Fruit fly (Drosophila melanogaster): ENCODE measurements around the gene CG10853.
A peak's percentile ranks its signal among the peaks of the same experiment; 100 is the strongest.

CG10853 gene

DNA sequence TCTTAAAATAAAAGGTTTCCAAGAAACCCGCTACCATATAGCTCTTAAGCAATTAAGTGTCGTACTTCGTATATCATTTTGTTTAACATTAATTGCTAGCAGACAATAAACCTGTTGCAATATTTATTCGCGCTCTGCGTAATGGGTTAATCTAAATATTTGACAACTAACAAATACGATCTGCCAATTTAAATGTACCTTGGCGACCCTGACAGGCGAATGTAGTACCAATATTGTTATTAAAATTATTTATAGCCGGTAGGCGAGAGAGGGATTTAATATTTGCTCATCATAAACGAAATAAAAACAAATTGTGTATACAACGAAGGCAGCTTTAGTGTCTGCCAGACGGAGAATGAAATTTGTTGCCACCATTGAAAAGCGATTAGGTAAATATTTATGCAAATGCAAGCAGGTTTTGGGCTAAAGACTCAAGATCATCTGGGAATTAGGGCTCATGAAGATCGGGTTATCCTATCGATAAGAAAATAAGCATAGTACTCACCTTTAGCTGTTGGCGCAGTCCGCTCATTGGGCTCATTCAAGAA lies 14.9 kb upstream of the CG10853 start (continued):
- no peak for TF ChIP-seq CG8388 (GFP tag; optimal IDR thresholded peaks at IDR 0.05)
- TF ChIP-seq Adf1 (GFP tag; IDR thresholded peaks at IDR 0.05), result no peak
- peak; percentile 35 for TF ChIP-seq CG2120 (GFP tag; optimal IDR thresholded peaks at IDR 0.05)
- TF ChIP-seq Atf6 (GFP tag; IDR thresholded peaks at IDR 0.05), result 0 out of 2 replicates have a peak, but pooled peaks have one; percentile 26
- no peak for TF ChIP-seq hth (optimal IDR thresholded peaks at IDR 0.05)
- peak; percentile 81 for TF ChIP-seq lab (GFP tag; optimal IDR thresholded peaks at IDR 0.05)
- peak; percentile 13 for TF ChIP-seq CoRest (tag; optimal IDR thresholded peaks at IDR 0.05)
- no peak for TF ChIP-seq CG12219 (GFP tag; optimal IDR thresholded peaks at IDR 0.05)
- peak; percentile 23 for TF ChIP-seq odd (GFP tag; optimal IDR thresholded peaks at IDR 0.05)
- TF ChIP-seq ab (GFP tag; optimal IDR thresholded peaks at IDR 0.05), result no peak
- TF ChIP-seq CG12299 (tag; optimal IDR thresholded peaks at IDR 0.05), result peak; percentile 16
- no peak for TF ChIP-seq Awh (GFP tag; IDR thresholded peaks at IDR 0.05)
- TF ChIP-seq Spps (tag; optimal IDR thresholded peaks at IDR 0.05), result no peak

DNA sequence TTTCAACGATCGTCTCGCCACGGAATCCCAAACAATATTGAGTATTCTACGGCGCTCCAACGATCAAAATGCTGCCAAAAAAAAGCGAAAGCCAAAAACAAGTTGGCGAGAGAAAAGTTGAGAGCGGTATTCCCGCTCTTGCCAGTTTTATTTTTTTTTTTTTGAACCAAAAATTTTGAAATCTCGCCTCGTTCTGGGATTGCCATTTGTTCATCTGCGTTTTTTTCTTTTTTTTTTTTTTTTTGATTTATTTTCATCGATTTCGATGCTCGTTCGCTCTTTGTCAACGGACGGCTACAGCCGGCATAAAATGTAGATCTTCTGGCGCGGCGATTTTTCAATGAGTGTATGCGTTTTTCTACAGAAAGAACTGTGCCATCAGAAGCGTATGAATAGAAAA lies 14.1 kb upstream of the CG10853 start:
- TF ChIP-seq CG18619 (GFP tag; optimal IDR thresholded peaks at IDR 0.05), result no peak
- TF ChIP-seq Trl (optimal IDR thresholded peaks at IDR 0.05), result peak in 1 of 2 experiments; percentile 31
- TF ChIP-seq Trl (GFP tag; optimal IDR thresholded peaks at IDR 0.05), result no peak
- TF ChIP-seq Mad (GFP tag; optimal IDR thresholded peaks at IDR 0.05), result no peak
- TF ChIP-seq slbo (GFP tag; IDR thresholded peaks at IDR 0.05), result 0 out of 2 replicates have a peak, but pooled peaks have one; percentile 12
- no peak for TF ChIP-seq CG12659 (GFP tag; optimal IDR thresholded peaks at IDR 0.05)
- TF ChIP-seq PHDP (tag; optimal IDR thresholded peaks at IDR 0.05), result no peak
- no peak for TF ChIP-seq CG10366 (GFP tag; IDR thresholded peaks at IDR 0.05)
- peak; percentile 47 for TF ChIP-seq Med (GFP tag)
- no peak for TF ChIP-seq Doc2 (GFP tag; IDR thresholded peaks at IDR 0.05)
- TF ChIP-seq salm (tag; optimal IDR thresholded peaks at IDR 0.05), result no peak
- TF ChIP-seq Drgx (GFP tag; IDR thresholded peaks at IDR 0.05), result peak; percentile 79
- no peak for TF ChIP-seq CG2889 (GFP tag; IDR thresholded peaks at IDR 0.05)
- TF ChIP-seq CG30403 (GFP tag; optimal IDR thresholded peaks at IDR 0.05), result no peak
- no peak for TF ChIP-seq hth (optimal IDR thresholded peaks at IDR 0.05)
- no peak for TF ChIP-seq gsb-n (tag; optimal IDR thresholded peaks at IDR 0.05)
- 0 out of 2 replicates have a peak, but pooled peaks have one; percentile 24 for TF ChIP-seq CG32772 (GFP tag; IDR thresholded peaks at IDR 0.05)

DNA sequence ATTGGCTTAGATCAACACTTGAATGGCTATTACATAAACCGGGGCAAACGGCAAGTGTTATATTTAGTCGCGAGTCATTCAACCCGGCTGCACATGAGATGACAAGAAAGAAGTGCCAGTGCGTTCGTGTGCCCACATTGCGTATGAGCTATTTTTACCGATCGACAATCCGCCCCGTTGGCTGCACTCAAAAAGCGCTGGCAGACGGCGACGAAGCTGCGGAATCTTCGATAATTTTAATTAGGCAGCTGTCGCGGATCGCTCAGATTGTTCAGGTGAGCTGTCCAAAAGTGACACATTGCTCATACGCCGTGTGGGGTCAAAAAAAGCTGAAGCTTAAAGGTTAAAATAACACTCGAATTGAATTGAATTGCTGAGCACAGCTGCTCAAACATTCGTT lies 13.6 kb upstream of the CG10853 start:
- TF ChIP-seq CG11398 (GFP tag; optimal IDR thresholded peaks at IDR 0.05) (no peak), CG4424 (GFP tag; optimal IDR thresholded peaks at IDR 0.05) (no peak), Pdp1 (GFP tag; optimal IDR thresholded peaks at IDR 0.05) (peak in 1 of 2 experiments; percentile 58), MTF-1 (GFP tag; optimal IDR thresholded peaks at IDR 0.05; ENCODE audit: borderline replicate concordance) (no peak), Opbp (GFP tag; IDR thresholded peaks at IDR 0.05; ENCODE audit: partially characterized antibody) (no peak), H2.0 (GFP tag; IDR thresholded peaks at IDR 0.05) (no peak), trem (tag; optimal IDR thresholded peaks at IDR 0.05) (no peak), CG5245 (GFP tag; optimal IDR thresholded peaks at IDR 0.05) (no peak), hb (GFP tag; IDR thresholded peaks at IDR 0.05; ENCODE audit: partially characterized antibody) (no peak), CG8944 (GFP tag; optimal IDR thresholded peaks at IDR 0.05) (no peak), ssp (GFP tag; IDR thresholded peaks at IDR 0.05) (no peak), pan (optimal IDR thresholded peaks at IDR 0.05) (no peak), pan (GFP tag; optimal IDR thresholded peaks at IDR 0.05 in 1 of 2, IDR thresholded peaks at IDR 0.05 in 1 of 2) (no peak), nau (GFP tag; optimal IDR thresholded peaks at IDR 0.05) (peak; percentile 82), CG3838 (GFP tag; optimal IDR thresholded peaks at IDR 0.05) (no peak), p53 (GFP tag; optimal IDR thresholded peaks at IDR 0.05) (no peak), CG18011 (GFP tag; optimal IDR thresholded peaks at IDR 0.05) (no peak), CG10209 (GFP tag; optimal IDR thresholded peaks at IDR 0.05) (no peak), crc (GFP tag; optimal IDR thresholded peaks at IDR 0.05) (no peak), MBD-R2 (GFP tag; IDR thresholded peaks at IDR 0.05) (no peak), Hr78 (GFP tag; optimal IDR thresholded peaks at IDR 0.05) (peak in 1 of 2 experiments; percentile 27), CG4404 (GFP tag; IDR thresholded peaks at IDR 0.05) (no peak)
